Fruit fly (Drosophila melanogaster): ENCODE measurements around the gene DIP-gamma.
A peak's percentile ranks its signal among the peaks of the same experiment; 100 is the strongest.

- peak; percentile 27 for TF ChIP-seq Hr96 (GFP tag; optimal IDR thresholded peaks at IDR 0.05)
- TF ChIP-seq cnc (optimal IDR thresholded peaks at IDR 0.05) = no peak
- no peak for TF ChIP-seq CG7101 (tag; optimal IDR thresholded peaks at IDR 0.05)
These were observed 80.8 kb downstream of the DIP-gamma start for dm6 chr3R:28889427-28889736.
